Fruit fly (Drosophila melanogaster): ENCODE results near the gene HisRS.

Gene HisRS

DNA sequence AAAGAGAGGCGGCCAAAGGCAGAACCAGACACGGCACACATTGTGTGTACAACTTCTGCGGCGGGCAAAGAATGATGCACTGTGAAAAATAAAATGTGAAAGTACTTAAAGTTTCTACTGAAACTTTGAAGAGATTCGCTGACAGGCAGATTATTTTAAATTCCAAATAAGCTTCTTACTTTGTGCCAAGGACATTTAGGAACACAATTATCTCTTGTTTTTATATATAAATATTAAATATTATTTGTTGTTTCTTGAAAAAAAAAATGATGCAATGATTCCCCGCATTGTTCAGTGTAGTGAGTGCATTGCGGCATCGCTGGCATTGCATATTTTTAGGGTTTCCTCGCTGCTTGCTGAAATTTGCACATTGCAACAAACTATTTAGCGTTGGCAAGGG is 49.8 kb downstream of the HisRS start (continued):
- TF ChIP-seq mam (GFP tag; optimal IDR thresholded peaks at IDR 0.05) (no peak), Blimp-1 (GFP tag; optimal IDR thresholded peaks at IDR 0.05) (no peak), CG2875 (GFP tag; optimal IDR thresholded peaks at IDR 0.05) (no peak), disco-r (GFP tag; optimal IDR thresholded peaks at IDR 0.05) (no peak), HLH3B (GFP tag; IDR thresholded peaks at IDR 0.05) (0 out of 2 replicates have a peak, but pooled peaks have one; percentile 6), CG7839 (tag; optimal IDR thresholded peaks at IDR 0.05) (peak; percentile 21), Hr39 (optimal IDR thresholded peaks at IDR 0.05) (no peak), CG11696 (GFP tag; IDR thresholded peaks at IDR 0.05) (no peak), Scr (GFP tag; IDR thresholded peaks at IDR 0.05; ENCODE audit: partially characterized antibody) (no peak), Deaf1 (tag; optimal IDR thresholded peaks at IDR 0.05) (no peak), gem (tag; optimal IDR thresholded peaks at IDR 0.05) (peak; percentile 1), Drgx (GFP tag; IDR thresholded peaks at IDR 0.05) (peak; percentile 55), lab (GFP tag; optimal IDR thresholded peaks at IDR 0.05) (no peak), Usf (GFP tag; optimal IDR thresholded peaks at IDR 0.05) (no peak), CG10959 (GFP tag; IDR thresholded peaks at IDR 0.05) (no peak), Ada2b (GFP tag; IDR thresholded peaks at IDR 0.05) (peak; percentile 4; the same call in 1 of the 2 replicates), Sox100B (GFP tag; optimal IDR thresholded peaks at IDR 0.05) (no peak), tx (GFP tag; optimal IDR thresholded peaks at IDR 0.05) (no peak), dimm (GFP tag; IDR thresholded peaks at IDR 0.05) (no peak), ssp (GFP tag; IDR thresholded peaks at IDR 0.05) (no peak), scrt (GFP tag; optimal IDR thresholded peaks at IDR 0.05) (no peak), fd64A (GFP tag; optimal IDR thresholded peaks at IDR 0.05) (no peak), NfI (GFP tag; optimal IDR thresholded peaks at IDR 0.05) (no peak), CG10979 (tag; optimal IDR thresholded peaks at IDR 0.05) (no peak), onecut (GFP tag; IDR thresholded peaks at IDR 0.05) (no peak), Oli (tag; optimal IDR thresholded peaks at IDR 0.05) (no peak), so (GFP tag; IDR thresholded peaks at IDR 0.05) (no peak), zf30C (GFP tag; optimal IDR thresholded peaks at IDR 0.05) (peak; percentile 43), usp (GFP tag; optimal IDR thresholded peaks at IDR 0.05) (no peak), slbo (GFP tag; IDR thresholded peaks at IDR 0.05) (no peak), tin (GFP tag; optimal IDR thresholded peaks at IDR 0.05) (no peak), ranshi (GFP tag; IDR thresholded peaks at IDR 0.05) (0 out of 2 replicates have a peak, but pooled peaks have one; percentile 31), CG10321 (GFP tag; IDR thresholded peaks at IDR 0.05) (no peak), phol (tag; optimal IDR thresholded peaks at IDR 0.05) (peak; percentile 0), CG8281 (tag; optimal IDR thresholded peaks at IDR 0.05) (no peak), CG17328 (GFP tag; IDR thresholded peaks at IDR 0.05) (0 out of 2 replicates have a peak, but pooled peaks have one; percentile 12), cad (GFP tag; optimal IDR thresholded peaks at IDR 0.05) (no peak), CG13287 (GFP tag; IDR thresholded peaks at IDR 0.05; ENCODE audit: partially characterized antibody) (no peak), vfl (GFP tag; optimal IDR thresholded peaks at IDR 0.05) (no peak), zfh2 (GFP tag; optimal IDR thresholded peaks at IDR 0.05) (no peak), CG15479 (GFP tag; optimal IDR thresholded peaks at IDR 0.05) (no peak), sens-2 (GFP tag; IDR thresholded peaks at IDR 0.05) (no peak), CG15601 (tag; optimal IDR thresholded peaks at IDR 0.05) (no peak), CG1233 (GFP tag; optimal IDR thresholded peaks at IDR 0.05) (no peak), jigr1 (GFP tag; IDR thresholded peaks at IDR 0.05) (no peak), gro (GFP tag; optimal IDR thresholded peaks at IDR 0.05) (no peak), corto (GFP tag; optimal IDR thresholded peaks at IDR 0.05) (no peak), CG14667 (GFP tag; IDR thresholded peaks at IDR 0.05) (no peak), NC2β (GFP tag; optimal IDR thresholded peaks at IDR 0.05) (no peak), E2f1 (GFP tag; IDR thresholded peaks at IDR 0.05) (no peak), Dad (GFP tag; optimal IDR thresholded peaks at IDR 0.05) (no peak), kay (GFP tag; optimal IDR thresholded peaks at IDR 0.05) (no peak), Hr3 (GFP tag; optimal IDR thresholded peaks at IDR 0.05) (no peak)
